Fruit fly (Drosophila melanogaster): ENCODE measurements around the gene Mur18B.

Gene Mur18B

DNA sequence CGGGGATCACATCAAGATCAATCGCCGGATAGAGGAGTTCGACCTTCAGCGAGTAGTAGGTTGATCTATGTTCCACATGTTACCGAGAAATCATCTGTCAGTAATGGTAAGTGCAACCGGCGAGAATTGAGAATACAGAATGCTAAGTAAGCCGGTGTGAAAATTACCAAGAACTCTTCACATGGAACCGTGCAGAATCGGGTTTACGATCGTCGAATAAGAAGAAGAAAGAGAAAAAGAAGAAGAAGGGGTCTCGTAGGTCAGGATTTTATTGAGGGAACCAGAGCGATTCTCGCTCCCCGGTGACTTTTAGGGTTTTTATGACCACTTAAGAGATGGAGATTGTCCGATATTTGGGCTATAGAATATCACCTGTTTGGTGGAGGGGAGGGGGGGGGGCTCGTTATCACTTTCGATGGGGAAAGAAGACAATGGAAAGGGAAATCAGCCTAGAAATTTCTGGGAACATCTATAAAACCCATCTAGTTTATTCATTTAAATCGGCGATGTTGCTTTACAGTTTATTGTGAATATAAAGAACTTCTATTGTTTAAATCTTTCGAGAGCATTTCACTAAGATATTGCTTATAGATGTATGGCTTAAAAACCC lies 8.0 kb downstream of the Mur18B start:
- TF ChIP-seq D1 (tag; optimal IDR thresholded peaks at IDR 0.05): no peak
- no peak for TF ChIP-seq CG32121 (GFP tag; IDR thresholded peaks at IDR 0.05)
- no peak for TF ChIP-seq CG8301 (tag; optimal IDR thresholded peaks at IDR 0.05)
- no peak for TF ChIP-seq CG10348 (GFP tag; IDR thresholded peaks at IDR 0.05)
- TF ChIP-seq Pif1A (GFP tag; optimal IDR thresholded peaks at IDR 0.05): no peak
- TF ChIP-seq rn (GFP tag; IDR thresholded peaks at IDR 0.05): no peak
- no peak for TF ChIP-seq CG4496 (GFP tag; IDR thresholded peaks at IDR 0.05)
- no peak for TF ChIP-seq CG8159 (tag; optimal IDR thresholded peaks at IDR 0.05)
- TF ChIP-seq CG14655 (GFP tag; optimal IDR thresholded peaks at IDR 0.05): no peak
- TF ChIP-seq fd96Ca (GFP tag; IDR thresholded peaks at IDR 0.05): no peak
- TF ChIP-seq CG12605 (GFP tag; IDR thresholded peaks at IDR 0.05): no peak

DNA sequence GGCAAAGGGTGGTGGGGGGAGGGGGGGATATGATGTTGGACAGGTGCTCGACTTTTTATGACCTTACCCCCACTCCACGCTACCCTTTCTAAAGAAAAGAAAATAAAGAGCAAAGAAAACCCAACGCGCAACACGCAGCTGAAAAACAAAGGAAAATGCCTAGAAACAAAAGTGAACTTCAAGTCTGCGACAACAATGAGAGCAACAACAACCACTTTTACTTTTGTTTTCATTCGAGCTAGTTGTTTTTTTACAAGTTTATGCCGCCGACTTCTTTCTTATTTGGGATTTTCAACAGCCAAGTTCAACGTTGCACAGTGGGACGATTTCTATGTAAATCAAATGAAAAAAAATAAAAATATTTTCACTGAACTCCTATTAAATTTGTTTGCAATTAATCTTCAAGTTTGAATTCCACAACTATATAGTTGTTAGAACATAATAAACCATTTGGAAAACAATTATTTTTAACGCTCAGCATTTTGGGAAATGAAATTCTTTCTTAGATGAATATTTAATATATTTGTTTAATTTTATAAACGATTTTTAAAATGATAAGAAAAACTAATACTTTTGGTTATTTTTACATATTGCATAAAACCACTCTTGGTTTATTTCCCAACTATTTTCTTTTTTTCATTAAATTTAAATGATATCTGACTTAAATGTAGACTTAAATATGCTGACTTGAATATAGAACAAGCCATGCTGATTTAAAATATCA lies 11.7 kb downstream of the Mur18B start:
- TF ChIP-seq Snoo (tag; optimal IDR thresholded peaks at IDR 0.05) (peak; percentile 33), EcR (GFP tag; optimal IDR thresholded peaks at IDR 0.05) (no peak), CG15710 (tag; optimal IDR thresholded peaks at IDR 0.05) (peak; percentile 60), CG4496 (GFP tag; IDR thresholded peaks at IDR 0.05) (no peak), rn (GFP tag; IDR thresholded peaks at IDR 0.05) (no peak), D1 (tag; optimal IDR thresholded peaks at IDR 0.05) (peak; percentile 32), fd96Ca (GFP tag; IDR thresholded peaks at IDR 0.05) (no peak), Pif1B (GFP tag; optimal IDR thresholded peaks at IDR 0.05) (no peak), CG34367 (tag; optimal IDR thresholded peaks at IDR 0.05) (peak; percentile 24), CG9948 (tag; optimal IDR thresholded peaks at IDR 0.05) (peak; percentile 74), CG14655 (GFP tag; optimal IDR thresholded peaks at IDR 0.05) (peak; percentile 72), CG12605 (GFP tag; IDR thresholded peaks at IDR 0.05) (no peak), Ets98B (GFP tag; IDR thresholded peaks at IDR 0.05) (no peak; the same call in 1 of the 2 replicates), CG10348 (GFP tag; IDR thresholded peaks at IDR 0.05) (no peak), CG13204 (GFP tag; optimal IDR thresholded peaks at IDR 0.05) (no peak), CG8301 (tag; optimal IDR thresholded peaks at IDR 0.05) (peak; percentile 47), CG17806 (tag; optimal IDR thresholded peaks at IDR 0.05) (peak; percentile 43), CG8159 (tag; optimal IDR thresholded peaks at IDR 0.05) (peak; percentile 81), Pif1A (GFP tag; optimal IDR thresholded peaks at IDR 0.05) (no peak), gl (tag; optimal IDR thresholded peaks at IDR 0.05) (no peak), CG32121 (GFP tag; IDR thresholded peaks at IDR 0.05) (no peak)

DNA sequence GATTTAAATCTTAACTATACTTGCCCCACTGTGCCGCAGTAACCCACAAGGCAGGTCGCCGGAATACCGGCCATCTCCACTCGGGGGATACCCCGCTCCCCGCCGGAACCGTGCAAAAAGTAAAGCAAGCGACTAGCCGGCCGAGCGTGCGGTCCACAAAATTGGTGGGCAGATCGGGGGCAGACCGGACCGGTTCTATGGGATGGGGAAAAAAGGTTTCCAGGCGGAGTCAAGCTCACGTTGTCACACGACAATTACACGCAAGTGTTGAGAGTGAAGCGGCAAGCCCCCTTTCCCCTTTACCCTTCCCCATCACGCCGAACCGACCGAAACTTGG lies 12.2 kb downstream of the Mur18B start:
- TF ChIP-seq CG9948 (tag; optimal IDR thresholded peaks at IDR 0.05): no peak
- TF ChIP-seq CG4496 (GFP tag; IDR thresholded peaks at IDR 0.05): peak; percentile 74
- no peak for TF ChIP-seq CG15710 (tag; optimal IDR thresholded peaks at IDR 0.05)
- peak; percentile 93 for TF ChIP-seq CG13204 (GFP tag; optimal IDR thresholded peaks at IDR 0.05)
- 0 out of 2 replicates have a peak, but pooled peaks have one; percentile 28 for TF ChIP-seq CG10348 (GFP tag; IDR thresholded peaks at IDR 0.05)
- TF ChIP-seq Pif1A (GFP tag; optimal IDR thresholded peaks at IDR 0.05): no peak
- TF ChIP-seq rn (GFP tag; IDR thresholded peaks at IDR 0.05): no peak
- no peak for TF ChIP-seq Pif1B (GFP tag; optimal IDR thresholded peaks at IDR 0.05)
- no peak for TF ChIP-seq CG12605 (GFP tag; IDR thresholded peaks at IDR 0.05)
- no peak for TF ChIP-seq gl (tag; optimal IDR thresholded peaks at IDR 0.05)
- no peak for TF ChIP-seq Ets98B (GFP tag; IDR thresholded peaks at IDR 0.05)
- TF ChIP-seq CG14655 (GFP tag; optimal IDR thresholded peaks at IDR 0.05): no peak
- no peak for TF ChIP-seq CG8159 (tag; optimal IDR thresholded peaks at IDR 0.05)
- no peak for TF ChIP-seq Snoo (tag; optimal IDR thresholded peaks at IDR 0.05)
- peak; percentile 35 for TF ChIP-seq EcR (GFP tag; optimal IDR thresholded peaks at IDR 0.05)
- no peak for TF ChIP-seq D1 (tag; optimal IDR thresholded peaks at IDR 0.05)
- TF ChIP-seq CG8301 (tag; optimal IDR thresholded peaks at IDR 0.05): no peak
- no peak for TF ChIP-seq CG17806 (tag; optimal IDR thresholded peaks at IDR 0.05)
- TF ChIP-seq CG34367 (tag; optimal IDR thresholded peaks at IDR 0.05): no peak
- 0 out of 2 replicates have a peak, but pooled peaks have one; percentile 12 for TF ChIP-seq CG32121 (GFP tag; IDR thresholded peaks at IDR 0.05)
- TF ChIP-seq fd96Ca (GFP tag; IDR thresholded peaks at IDR 0.05): no peak

DNA sequence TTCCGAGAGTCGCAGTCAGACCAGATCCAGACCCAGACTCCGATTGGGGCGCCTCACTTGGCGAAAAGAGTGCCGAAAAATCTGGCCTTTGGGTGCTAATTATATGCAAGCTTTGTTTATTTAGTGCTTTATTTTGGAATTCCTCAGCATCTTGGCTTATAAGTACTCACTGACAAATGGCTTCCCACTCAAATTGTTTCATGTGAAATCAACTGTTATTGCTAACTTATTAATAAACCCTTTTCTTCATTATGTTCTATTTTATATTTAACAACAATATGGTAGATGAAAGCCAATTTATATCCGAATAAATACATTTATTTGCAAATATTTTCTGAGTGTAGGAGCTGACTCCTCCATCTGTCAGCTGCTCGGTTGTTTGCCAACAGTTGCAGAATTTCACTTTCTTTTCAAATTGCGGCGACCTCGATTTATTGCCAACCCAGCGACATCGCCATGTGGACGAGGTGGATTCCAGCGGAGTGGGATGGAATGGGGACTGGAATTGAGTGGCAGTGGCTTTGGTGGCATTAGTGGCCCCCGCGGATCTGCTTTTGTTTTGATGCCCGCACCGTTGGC lies 16.9 kb downstream of the Mur18B start:
- TF ChIP-seq EcR (GFP tag; optimal IDR thresholded peaks at IDR 0.05) (no peak), CG34367 (tag; optimal IDR thresholded peaks at IDR 0.05) (peak; percentile 20), CG8301 (tag; optimal IDR thresholded peaks at IDR 0.05) (peak; percentile 82), CG14655 (GFP tag; optimal IDR thresholded peaks at IDR 0.05) (peak; percentile 79), gl (tag; optimal IDR thresholded peaks at IDR 0.05) (no peak), CG4496 (GFP tag; IDR thresholded peaks at IDR 0.05) (no peak), CG13204 (GFP tag; optimal IDR thresholded peaks at IDR 0.05) (no peak), Pif1B (GFP tag; optimal IDR thresholded peaks at IDR 0.05) (peak; percentile 54), CG9948 (tag; optimal IDR thresholded peaks at IDR 0.05) (no peak), rn (GFP tag; IDR thresholded peaks at IDR 0.05) (no peak), Ets98B (GFP tag; IDR thresholded peaks at IDR 0.05) (peak; percentile 42; the same call in 1 of the 2 replicates), D1 (tag; optimal IDR thresholded peaks at IDR 0.05) (peak; percentile 45), CG12605 (GFP tag; IDR thresholded peaks at IDR 0.05) (0 out of 2 replicates have a peak, but pooled peaks have one; percentile 11), Snoo (tag; optimal IDR thresholded peaks at IDR 0.05) (no peak), CG32121 (GFP tag; IDR thresholded peaks at IDR 0.05) (no peak), CG10348 (GFP tag; IDR thresholded peaks at IDR 0.05) (no peak), Pif1A (GFP tag; optimal IDR thresholded peaks at IDR 0.05) (peak; percentile 74), CG17806 (tag; optimal IDR thresholded peaks at IDR 0.05) (peak; percentile 51), CG8159 (tag; optimal IDR thresholded peaks at IDR 0.05) (peak; percentile 66), CG15710 (tag; optimal IDR thresholded peaks at IDR 0.05) (peak; percentile 49), fd96Ca (GFP tag; IDR thresholded peaks at IDR 0.05) (0 out of 3 replicates have a peak, but pooled peaks have one; percentile 31)

DNA sequence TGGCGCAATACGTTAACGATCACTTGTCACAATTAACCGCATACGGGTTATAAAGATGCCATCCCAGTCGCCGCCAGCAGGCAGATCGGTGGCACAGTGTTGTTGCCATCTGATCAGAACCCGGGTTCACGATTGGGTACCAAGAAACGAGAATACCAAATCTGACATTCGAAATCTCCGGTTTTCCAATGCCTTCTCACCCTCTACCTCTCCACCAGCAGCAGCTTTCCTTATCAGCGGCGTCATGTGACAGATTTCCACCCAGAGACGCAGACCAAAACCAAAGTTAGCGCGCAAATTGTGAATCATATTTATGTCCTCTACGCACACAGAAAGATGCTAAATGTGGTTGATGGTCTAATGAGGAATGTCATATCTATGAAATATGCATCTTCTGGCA lies 25.6 kb downstream of the Mur18B start:
- TF ChIP-seq CG12605 (GFP tag; IDR thresholded peaks at IDR 0.05) (no peak), CG4496 (GFP tag; IDR thresholded peaks at IDR 0.05) (no peak), CG15710 (tag; optimal IDR thresholded peaks at IDR 0.05) (no peak), Ets98B (GFP tag; IDR thresholded peaks at IDR 0.05) (no peak), EcR (GFP tag; optimal IDR thresholded peaks at IDR 0.05) (no peak), fd96Ca (GFP tag; IDR thresholded peaks at IDR 0.05) (no peak), CG9948 (tag; optimal IDR thresholded peaks at IDR 0.05) (no peak), CG34367 (tag; optimal IDR thresholded peaks at IDR 0.05) (no peak), Snoo (tag; optimal IDR thresholded peaks at IDR 0.05) (no peak)
